Worm (Caenorhabditis elegans) whole organism, late embryonic: Measurements from ENCODE around the gene F58H1.8.

ENCODE experiments used
- ceh-45 ChIP-seq: fragments of 200-800 bp; sonication (Bioruptor generic); IDR thresholded peaks from 2 replicates; pipeline ENCODE4 v1.3.6; 2022; ENCODE audit warnings: missing genetic modification reagents, missing genetic modification characterization, missing compliant biosample characterization
- ceh-6 ChIP-seq: fragments of 200-800 bp; sonication (Bioruptor generic); optimal IDR thresholded peaks from 2 replicates; lab custom pipeline; 2018; ENCODE audit warnings: mild to moderate bottlenecking, missing genetic modification characterization, missing compliant biosample characterization
- elt-2 ChIP-seq: sonication (generic microtip); optimal IDR thresholded peaks from 2 replicates; lab custom pipeline; 2016; ENCODE audit warnings: missing genetic modification reagents, missing genetic modification characterization, missing compliant biosample characterization
- fkh-10 ChIP-seq: fragments of 150-350 bp; optimal IDR thresholded peaks from 2 replicates; lab custom pipeline; 2014; ENCODE audit warnings: missing biosample characterization, missing genetic modification reagents, missing genetic modification characterization
- hlh-30 ChIP-seq: sonication (generic microtip); optimal IDR thresholded peaks from 2 replicates; lab custom pipeline; 2017; ENCODE audit warnings: antibody characterized with exemption, missing genetic modification characterization, missing compliant biosample characterization; ENCODE audit not compliant: insufficient read depth
- lin-11 ChIP-seq: fragments of 200-800 bp; sonication (Bioruptor generic); optimal IDR thresholded peaks from 2 replicates; lab custom pipeline; 2018; ENCODE audit warnings: mild to moderate bottlenecking, missing genetic modification characterization, missing compliant biosample characterization
- ref-2 ChIP-seq: sonication (generic microtip); optimal IDR thresholded peaks from 2 replicates; lab custom pipeline; 2016; ENCODE audit warnings: missing genetic modification characterization, missing compliant biosample characterization
- rnt-1 ChIP-seq: sonication (generic microtip); optimal IDR thresholded peaks from 2 replicates; lab custom pipeline; 2016; ENCODE audit warnings: missing genetic modification characterization, missing compliant biosample characterization

- TF ChIP-seq lin-11 (tag; lab: Kevin White, UChicago): no peak
- no peak for TF ChIP-seq ceh-45 (GFP tag; lab: Robert Waterston, UW)
- TF ChIP-seq hlh-30 (tag; lab: Kevin White, UChicago): no peak
- TF ChIP-seq ceh-6 (GFP tag; lab: Kevin White, UChicago): no peak
- TF ChIP-seq ref-2 (tag; lab: Kevin White, UChicago): no peak
- TF ChIP-seq elt-2 (tag; lab: Kevin White, UChicago): no peak
- TF ChIP-seq fkh-10: no peak
- TF ChIP-seq rnt-1 (tag; lab: Kevin White, UChicago): no peak
These were observed 25.9 kb downstream of the F58H1.8 start for ce11 chrV:11960831-11961190.
